Fruit fly (Drosophila melanogaster) whole organism, wandering third instar larva: ENCODE results near the gene opm.

Experiments
- Mio ChIP-seq: sonication (Bioruptor generic); optimal IDR thresholded peaks from 2 replicates; lab custom pipeline; 2016; ENCODE audit warnings: missing biosample characterization, missing genetic modification characterization
- Myc ChIP-seq: fragments of >200 bp; optimal IDR thresholded peaks from 2 replicates; lab custom pipeline; 2017
- pan ChIP-seq: fragments of >200 bp; optimal IDR thresholded peaks from 2 replicates; lab custom pipeline; 2017
- psq ChIP-seq: fragments of 200-800 bp; sonication (Bioruptor generic); optimal IDR thresholded peaks from 3 replicates; lab custom pipeline; 2017; ENCODE audit warnings: missing biosample characterization, mild to moderate bottlenecking, missing genetic modification characterization, moderate library complexity
- sv ChIP-seq: fragments of 200-800 bp; sonication (Bioruptor generic); optimal IDR thresholded peaks from 3 replicates; lab custom pipeline; 2016; ENCODE audit warnings: missing biosample characterization, missing genetic modification characterization

DNA sequence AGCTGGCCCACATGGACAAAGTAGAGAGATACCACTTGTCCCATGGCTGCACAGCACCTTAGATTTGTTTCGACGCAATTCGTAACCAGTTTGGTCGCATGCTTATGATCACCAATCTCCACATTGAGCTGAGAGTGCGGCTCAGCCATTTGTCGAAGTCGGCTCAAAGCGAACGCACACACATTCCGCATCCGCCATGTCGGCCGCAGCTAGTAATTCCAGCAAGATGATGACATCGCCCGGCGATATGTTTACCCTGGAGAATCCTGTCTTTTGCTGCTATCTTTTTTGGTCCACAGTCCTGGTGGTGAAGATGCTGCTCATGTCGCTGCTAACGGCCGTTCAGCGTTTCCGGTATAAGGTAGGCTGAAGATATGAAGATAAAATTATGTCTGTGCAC lies 16.4 kb upstream of the opm start, which contains the start of gene CG33178:
- TF ChIP-seq psq (GFP tag; lab: Kevin White, UChicago) (no peak), pan (lab: Kevin White, UChicago) (no peak), Mio (GFP tag; lab: Kevin White, UChicago) (no peak), sv (GFP tag; lab: Kevin White, UChicago) (no peak), Myc (lab: Kevin White, UChicago) (no peak)
